Worm (Caenorhabditis elegans) whole organism, late embryonic: ENCODE data around the gene C34E10.10.

Source experiments
- ama-1 ChIP-seq: fragments of 150-350 bp; optimal IDR thresholded peaks from 2 replicates; lab custom pipeline; 2014
- ceh-19 ChIP-seq: fragments of 200-800 bp; sonication (Bioruptor generic); optimal IDR thresholded peaks from 2 replicates; lab custom pipeline; 2018; ENCODE audit warnings: mild to moderate bottlenecking, missing genetic modification characterization, missing compliant biosample characterization
- elt-2 ChIP-seq: sonication (generic microtip); optimal IDR thresholded peaks from 2 replicates; lab custom pipeline; 2016; ENCODE audit warnings: missing genetic modification reagents, missing genetic modification characterization, missing compliant biosample characterization
- fkh-10 ChIP-seq: fragments of 150-350 bp; optimal IDR thresholded peaks from 2 replicates; lab custom pipeline; 2014; ENCODE audit warnings: missing biosample characterization, missing genetic modification reagents, missing genetic modification characterization
- pag-3 ChIP-seq: sonication (generic microtip); optimal IDR thresholded peaks from 2 replicates; lab custom pipeline; 2016; ENCODE audit warnings: missing compliant biosample characterization, missing genetic modification characterization, borderline replicate concordance

ce11 chrIII:5200349-5200748 lies 27.3 kb downstream of the C34E10.10 start:
- TF ChIP-seq ama-1: no peak
- TF ChIP-seq ceh-19 (GFP tag; lab: Kevin White, UChicago): no peak
- no peak for TF ChIP-seq elt-2 (tag; lab: Kevin White, UChicago)
- no peak for TF ChIP-seq fkh-10
- TF ChIP-seq pag-3: no peak
